Fruit fly (Drosophila melanogaster) whole organism, embryonic: ENCODE data around the gene CG5608.
A peak's percentile ranks its signal among the peaks of the same experiment; 100 is the strongest.

ENCODE experiments used
- Bdp1 ChIP-seq: fragments of 200-800 bp; sonication (Bioruptor generic); optimal IDR thresholded peaks from 3 replicates; lab custom pipeline; 2016; ENCODE audit warnings: missing biosample characterization, missing genetic modification characterization
- C15 ChIP-seq: fragments of 200-800 bp; sonication (Bioruptor generic); IDR thresholded peaks from 3 replicates; pipeline ENCODE4 v1.3.6; 2022; ENCODE audit warnings: missing biosample characterization, missing genetic modification characterization
- CG12659 ChIP-seq: fragments of 200-800 bp; sonication (Bioruptor generic); optimal IDR thresholded peaks from 3 replicates; lab custom pipeline; 2017; ENCODE audit warnings: mild to moderate bottlenecking, missing biosample characterization, missing genetic modification reagents, missing genetic modification characterization
- CG15601 ChIP-seq: fragments of 200-800 bp; sonication (Bioruptor generic); optimal IDR thresholded peaks from 3 replicates; lab custom pipeline; 2019; ENCODE audit warnings: missing biosample characterization, mild to moderate bottlenecking, missing genetic modification characterization, moderate library complexity
- CG16815 ChIP-seq: fragments of 200-800 bp; sonication (Bioruptor generic); optimal IDR thresholded peaks from 3 replicates; lab custom pipeline; 2017; ENCODE audit warnings: missing biosample characterization, mild to moderate bottlenecking, missing genetic modification characterization
- CG17359 ChIP-seq: fragments of 200-800 bp; sonication (Bioruptor generic); optimal IDR thresholded peaks from 3 replicates; lab custom pipeline; 2018; ENCODE audit warnings: missing biosample characterization, mild to moderate bottlenecking, missing genetic modification characterization, moderate library complexity
- CG2712 ChIP-seq: fragments of 200-800 bp; optimal IDR thresholded peaks from 3 replicates; lab custom pipeline; 2019; ENCODE audit warnings: missing biosample characterization, mild to moderate bottlenecking, missing genetic modification characterization, moderate library complexity
- CG30020 ChIP-seq: fragments of 200-800 bp; optimal IDR thresholded peaks from 2 replicates; lab custom pipeline; 2019; ENCODE audit warnings: missing biosample characterization, mild to moderate bottlenecking, missing genetic modification characterization, moderate library complexity
- CG32532 ChIP-seq: fragments of 200-800 bp; sonication (Bioruptor generic); IDR thresholded peaks from 2 replicates; pipeline ENCODE4 v1.3.6; 2022; ENCODE audit warnings: missing biosample characterization, missing genetic modification characterization
- CG3281 ChIP-seq: fragments of 200-800 bp; sonication (Bioruptor generic); optimal IDR thresholded peaks from 3 replicates; lab custom pipeline; 2017; ENCODE audit warnings: missing biosample characterization, mild to moderate bottlenecking, missing genetic modification characterization
- CG6175 ChIP-seq: fragments of 200-800 bp; sonication (Bioruptor generic); IDR thresholded peaks from 3 replicates; pipeline ENCODE4 v1.3.6; 2022; ENCODE audit warnings: missing biosample characterization, missing genetic modification characterization
- CG6272 ChIP-seq: fragments of 200-800 bp; sonication (Bioruptor generic); IDR thresholded peaks from 2 replicates; pipeline ENCODE4 v1.3.6; 2022; ENCODE audit warnings: missing biosample characterization, missing genetic modification characterization
- CG7928 ChIP-seq: fragments of 200-800 bp; sonication (Bioruptor generic); optimal IDR thresholded peaks from 2 replicates; lab custom pipeline; 2017; ENCODE audit warnings: missing biosample characterization, mild to moderate bottlenecking, missing genetic modification characterization
- CG8765 ChIP-seq: fragments of 200-800 bp; sonication (Bioruptor generic); IDR thresholded peaks from 2 replicates; pipeline ENCODE4 v1.3.6; 2022; ENCODE audit warnings: missing biosample characterization, missing genetic modification characterization
- CG9437 ChIP-seq: fragments of 200-800 bp; sonication (Bioruptor generic); optimal IDR thresholded peaks from 2 replicates; lab custom pipeline; 2018; ENCODE audit warnings: missing biosample characterization, mild to moderate bottlenecking, missing genetic modification characterization
- Camta ChIP-seq: fragments of 200-800 bp; sonication (Bioruptor generic); optimal IDR thresholded peaks from 2 replicates; lab custom pipeline; 2016; ENCODE audit warnings: missing biosample characterization, missing genetic modification characterization
- Dip2 ChIP-seq: fragments of 200-800 bp; sonication (Bioruptor generic); IDR thresholded peaks from 2 replicates; pipeline ENCODE4 v1.3.6; 2022; ENCODE audit warnings: missing biosample characterization, missing genetic modification characterization
- Hand ChIP-seq: fragments of 200-800 bp; sonication (Bioruptor generic); optimal IDR thresholded peaks from 2 replicates; lab custom pipeline; 2017; ENCODE audit warnings: mild to moderate bottlenecking, missing biosample characterization, missing genetic modification reagents, missing genetic modification characterization
- HmgZ ChIP-seq: fragments of 200-800 bp; sonication (Bioruptor generic); optimal IDR thresholded peaks from 2 replicates; lab custom pipeline; 2018; ENCODE audit warnings: missing biosample characterization, mild to moderate bottlenecking, missing genetic modification characterization
- Hmx ChIP-seq: fragments of 200-800 bp; sonication (Bioruptor generic); optimal IDR thresholded peaks from 2 replicates; lab custom pipeline; 2016; ENCODE audit warnings: missing biosample characterization, missing genetic modification characterization
- Hsf ChIP-seq: fragments of 200-800 bp; sonication (Bioruptor generic); optimal IDR thresholded peaks from 3 replicates; lab custom pipeline; 2016; ENCODE audit warnings: missing biosample characterization, missing genetic modification characterization
- Max ChIP-seq: fragments of 200-800 bp; sonication (Bioruptor generic); optimal IDR thresholded peaks from 2 replicates; lab custom pipeline; 2016; ENCODE audit warnings: missing biosample characterization, mild to moderate bottlenecking, missing genetic modification characterization
- NC2α ChIP-seq: fragments of 200-800 bp; sonication (Bioruptor generic); optimal IDR thresholded peaks from 2 replicates; lab custom pipeline; 2016; ENCODE audit warnings: missing biosample characterization, missing genetic modification characterization
- Oaz ChIP-seq: fragments of 200-800 bp; sonication (Bioruptor generic); IDR thresholded peaks from 2 replicates; pipeline ENCODE4 v1.3.6; 2022; ENCODE audit warnings: missing biosample characterization, missing genetic modification characterization
- Optix ChIP-seq: fragments of 200-800 bp; sonication (Bioruptor generic); IDR thresholded peaks from 3 replicates; pipeline ENCODE4 v1.3.6; 2022; ENCODE audit warnings: missing biosample characterization, missing genetic modification characterization
- PHDP ChIP-seq: fragments of 200-800 bp; sonication (Bioruptor generic); optimal IDR thresholded peaks from 3 replicates; lab custom pipeline; 2018; ENCODE audit warnings: missing biosample characterization, mild to moderate bottlenecking, missing genetic modification characterization, moderate library complexity
- Scr ChIP-seq: fragments of 200-800 bp; sonication (Bioruptor generic); IDR thresholded peaks from 2 replicates; pipeline ENCODE4 v1.3.6; 2022; ENCODE audit warnings: missing biosample characterization, missing genetic modification characterization; ENCODE audit not compliant: partially characterized antibody
- Sox100B ChIP-seq: fragments of 200-800 bp; sonication (Bioruptor generic); optimal IDR thresholded peaks from 3 replicates; lab custom pipeline; 2018; ENCODE audit warnings: missing biosample characterization, mild to moderate bottlenecking, missing genetic modification characterization
- br ChIP-seq: fragments of >200 bp; optimal IDR thresholded peaks from 2 replicates; lab custom pipeline; 2017
- btn ChIP-seq: fragments of 200-800 bp; sonication (Bioruptor generic); optimal IDR thresholded peaks from 2 replicates; lab custom pipeline; 2016; ENCODE audit warnings: missing biosample characterization, missing genetic modification characterization
- ewg ChIP-seq: fragments of 200-800 bp; sonication (Bioruptor generic); optimal IDR thresholded peaks from 3 replicates; lab custom pipeline; 2017; ENCODE audit warnings: mild to moderate bottlenecking, missing biosample characterization, missing genetic modification reagents, missing genetic modification characterization
- gfzf ChIP-seq: fragments of 200-800 bp; sonication (Bioruptor generic); optimal IDR thresholded peaks from 2 replicates; lab custom pipeline; 2016; ENCODE audit warnings: missing biosample characterization, mild to moderate bottlenecking, missing genetic modification characterization, moderate library complexity
- hb ChIP-seq: fragments of 200-800 bp; sonication (Bioruptor generic); IDR thresholded peaks from 3 replicates; pipeline ENCODE4 v1.3.6; 2022; ENCODE audit warnings: missing biosample characterization, missing genetic modification characterization; ENCODE audit not compliant: partially characterized antibody
- inv ChIP-seq: fragments of 200-800 bp; sonication (Bioruptor generic); IDR thresholded peaks from 2 replicates; pipeline ENCODE4 v1.3.6; 2022; ENCODE audit warnings: missing biosample characterization, missing genetic modification characterization; ENCODE audit not compliant: partially characterized antibody
- lab ChIP-seq: fragments of 200-800 bp; sonication (Bioruptor generic); optimal IDR thresholded peaks from 3 replicates; lab custom pipeline; 2017; ENCODE audit warnings: missing biosample characterization, missing genetic modification characterization, mild to moderate bottlenecking, moderate library complexity, missing genetic modification reagents
- lbe ChIP-seq: fragments of 200-800 bp; sonication (Bioruptor generic); optimal IDR thresholded peaks from 2 replicates; lab custom pipeline; 2016; ENCODE audit warnings: missing biosample characterization, mild to moderate bottlenecking, missing genetic modification characterization
- lmd ChIP-seq: fragments of 200-800 bp; sonication (Bioruptor generic); IDR thresholded peaks from 2 replicates; pipeline ENCODE4 v1.3.6; 2022; ENCODE audit warnings: missing biosample characterization, missing genetic modification characterization
- odd ChIP-seq: fragments of 200-800 bp; sonication (Bioruptor generic); optimal IDR thresholded peaks from 2 replicates; lab custom pipeline; 2017; ENCODE audit warnings: missing biosample characterization, mild to moderate bottlenecking, missing genetic modification characterization
- p53 ChIP-seq: fragments of 200-800 bp; sonication (Bioruptor generic); optimal IDR thresholded peaks from 2 replicates; lab custom pipeline; 2016; ENCODE audit warnings: missing biosample characterization, missing genetic modification characterization
- pan ChIP-seq, 4 experiments: fragments of >200 bp in 3 of 4; fragments of 200-800 bp in 1 of 4; sonication (Bioruptor generic) in 1 of 4; optimal IDR thresholded peaks in 3 of 4; IDR thresholded peaks in 1 of 4; 2 replicates each; pipeline versions ENCODE4 v1.3.6 to Lab custom; 2017 to 2022; ENCODE audit warnings: missing biosample characterization in 2 of 4, missing genetic modification characterization in 2 of 4, mixed read lengths in 1 of 4
- pho ChIP-seq: fragments of 200-800 bp; sonication (Bioruptor generic); optimal IDR thresholded peaks from 2 replicates; lab custom pipeline; 2016; ENCODE audit warnings: missing biosample characterization, missing genetic modification characterization
- pzg ChIP-seq: fragments of 200-800 bp; sonication (Bioruptor generic); optimal IDR thresholded peaks from 3 replicates; lab custom pipeline; 2018; ENCODE audit warnings: missing biosample characterization, mild to moderate bottlenecking, missing genetic modification characterization, moderate library complexity
- salm ChIP-seq: fragments of 200-800 bp; sonication (Bioruptor generic); optimal IDR thresholded peaks from 2 replicates; lab custom pipeline; 2018; ENCODE audit warnings: missing biosample characterization, mild to moderate bottlenecking, missing genetic modification characterization
- sd ChIP-seq: fragments of 200-800 bp; sonication (Bioruptor generic); optimal IDR thresholded peaks from 3 replicates; lab custom pipeline; 2018; ENCODE audit warnings: missing biosample characterization, mild to moderate bottlenecking, missing genetic modification characterization, moderate library complexity
- sens-2 ChIP-seq: fragments of 200-800 bp; sonication (Bioruptor generic); IDR thresholded peaks from 2 replicates; pipeline ENCODE4 v1.3.6; 2022; ENCODE audit warnings: missing biosample characterization, missing genetic modification characterization
- so ChIP-seq: fragments of 200-800 bp; sonication (Bioruptor generic); IDR thresholded peaks from 3 replicates; pipeline ENCODE4 v1.3.6; 2022; ENCODE audit warnings: missing biosample characterization, missing genetic modification characterization
- tna ChIP-seq: fragments of 200-800 bp; sonication (Bioruptor generic); IDR thresholded peaks from 2 replicates; pipeline ENCODE4 v1.3.6; 2022; ENCODE audit warnings: missing biosample characterization, missing genetic modification characterization; ENCODE audit not compliant: partially characterized antibody
- trem ChIP-seq: fragments of 200-800 bp; optimal IDR thresholded peaks from 3 replicates; lab custom pipeline; 2019; ENCODE audit warnings: missing biosample characterization, mild to moderate bottlenecking, missing genetic modification characterization, moderate library complexity
- trh ChIP-seq: fragments of 200-800 bp; sonication (Bioruptor generic); optimal IDR thresholded peaks from 2 replicates; lab custom pipeline; 2016; ENCODE audit warnings: missing biosample characterization, missing genetic modification characterization
- zfh1 ChIP-seq: fragments of 200-800 bp; sonication (Bioruptor generic); IDR thresholded peaks from 3 replicates; pipeline ENCODE4 v1.3.6; 2022; ENCODE audit warnings: missing biosample characterization, missing genetic modification characterization

Gene CG5608

dm6 chr3R:12422379-12422975 is 42.6 kb downstream of the CG5608 start, which contains the start of the genes Scgbeta and CG17202 (continued):
- no peak for TF ChIP-seq Hand
- TF ChIP-seq NC2α (GFP tag; lab: Kevin White, UChicago) = no peak
- TF ChIP-seq CG30020 (tag; lab: Kevin White, UChicago) = no peak
- TF ChIP-seq Bdp1 (GFP tag; lab: Kevin White, UChicago) = no peak
- TF ChIP-seq CG9437 (GFP tag; lab: Kevin White, UChicago) = no peak
- TF ChIP-seq CG17359 (tag; lab: Kevin White, UChicago) = no peak
- no peak for TF ChIP-seq PHDP
- TF ChIP-seq odd (GFP tag; lab: Kevin White, UChicago) = no peak
- TF ChIP-seq btn (GFP tag; lab: Kevin White, UChicago) = no peak
- no peak for TF ChIP-seq hb (GFP tag; lab: Robert Waterston, UW)
- TF ChIP-seq tna (GFP tag; lab: Robert Waterston, UW) = no peak
- peak; percentile 78 for TF ChIP-seq pzg (GFP tag; lab: Kevin White, UChicago)
- TF ChIP-seq ewg (GFP tag; lab: Kevin White, UChicago) = peak; percentile 92
- no peak for TF ChIP-seq sens-2
- TF ChIP-seq CG15601 (tag; lab: Kevin White, UChicago) = no peak
- no peak for TF ChIP-seq sd
- no peak for TF ChIP-seq CG6272
- TF ChIP-seq CG6175 = no peak
- no peak for TF ChIP-seq CG16815
- no peak for TF ChIP-seq inv
- no peak for TF ChIP-seq CG8765 (GFP tag; lab: Robert Waterston, UW)
- TF ChIP-seq Oaz = no peak
- no peak for TF ChIP-seq p53 (GFP tag; lab: Kevin White, UChicago)
- TF ChIP-seq gfzf (GFP tag; lab: Kevin White, UChicago) = peak; percentile 92
- TF ChIP-seq trem (tag; lab: Kevin White, UChicago) = peak; percentile 25
- no peak for TF ChIP-seq salm (tag; lab: Kevin White, UChicago)
- no peak for TF ChIP-seq pan (optimal IDR thresholded peaks at IDR 0.05; lab: Kevin White, UChicago)
- no peak for TF ChIP-seq pan (GFP tag; optimal IDR thresholded peaks at IDR 0.05 in 1 of 2, IDR thresholded peaks at IDR 0.05 in 1 of 2)
- no peak for TF ChIP-seq trh (GFP tag; lab: Kevin White, UChicago)
- no peak for TF ChIP-seq Dip2 (GFP tag; lab: Robert Waterston, UW)
- TF ChIP-seq Camta (GFP tag; lab: Kevin White, UChicago) = no peak
- TF ChIP-seq Optix (GFP tag; lab: Robert Waterston, UW) = no peak
- TF ChIP-seq CG2712 (tag; lab: Kevin White, UChicago) = no peak
- no peak for TF ChIP-seq Scr (GFP tag; lab: Robert Waterston, UW)
- TF ChIP-seq br (lab: Kevin White, UChicago) = no peak
- TF ChIP-seq CG3281 (GFP tag; lab: Kevin White, UChicago) = no peak
- TF ChIP-seq zfh1 (GFP tag; lab: Robert Waterston, UW) = no peak
- no peak; the same call in 1 of the 2 replicates for TF ChIP-seq CG32532 (GFP tag; lab: Robert Waterston, UW)
- peak; percentile 17 for TF ChIP-seq Hsf (GFP tag; lab: Kevin White, UChicago)
- peak; percentile 23 for TF ChIP-seq Max (GFP tag; lab: Kevin White, UChicago)
- peak; percentile 96 for TF ChIP-seq CG7928
- peak; percentile 44 for TF ChIP-seq CG12659 (GFP tag; lab: Kevin White, UChicago)
- TF ChIP-seq C15 (GFP tag; lab: Robert Waterston, UW) = no peak
- TF ChIP-seq lbe (GFP tag; lab: Kevin White, UChicago) = no peak
- TF ChIP-seq lab = no peak
- 0 out of 3 replicates have a peak, but pooled peaks have one; percentile 35 for TF ChIP-seq so (GFP tag; lab: Robert Waterston, UW)
- no peak for TF ChIP-seq Sox100B (GFP tag; lab: Kevin White, UChicago)
- TF ChIP-seq lmd (GFP tag; lab: Robert Waterston, UW) = no peak
- peak; percentile 62 for TF ChIP-seq HmgZ (tag; lab: Kevin White, UChicago)
- no peak for TF ChIP-seq Hmx
- no peak for TF ChIP-seq pho (GFP tag; lab: Kevin White, UChicago)
